Worm (Caenorhabditis elegans) whole organism, mixed stage, embryonic: ENCODE data around the gene sld-5.
A peak's percentile ranks its signal among the peaks of the same experiment; 100 is the strongest.

ENCODE experiments used
- M03D4.4 ChIP-seq: sonication (generic microtip); optimal IDR thresholded peaks from 2 replicates; lab custom pipeline; 2017; ENCODE audit warnings: mild to moderate bottlenecking, missing genetic modification characterization, missing compliant biosample characterization
- ceh-39 ChIP-seq: fragments of 150-350 bp; optimal IDR thresholded peaks from 2 replicates; lab custom pipeline; 2014; ENCODE audit warnings: missing biosample characterization, missing genetic modification characterization
- ceh-43 ChIP-seq: fragments of 200-800 bp; sonication (Bioruptor generic); optimal IDR thresholded peaks from 2 replicates; lab custom pipeline; 2018; ENCODE audit warnings: mild to moderate bottlenecking, missing genetic modification characterization, moderate library complexity, missing compliant biosample characterization
- ceh-83 ChIP-seq: fragments of 200-800 bp; sonication (Bioruptor generic); optimal IDR thresholded peaks from 2 replicates; lab custom pipeline; 2018; ENCODE audit warnings: mild to moderate bottlenecking, missing genetic modification characterization, missing compliant biosample characterization
- cnd-1 ChIP-seq: fragments of 200-800 bp; sonication (Bioruptor generic); optimal IDR thresholded peaks from 2 replicates; lab custom pipeline; 2018; ENCODE audit warnings: mild to moderate bottlenecking, missing genetic modification characterization, missing compliant biosample characterization
- elt-1 ChIP-seq: sonication (generic microtip); optimal IDR thresholded peaks from 2 replicates; lab custom pipeline; 2017; ENCODE audit warnings: missing genetic modification characterization, mild to moderate bottlenecking, missing compliant biosample characterization, antibody characterized with exemption, moderate library complexity, borderline replicate concordance; ENCODE audit not compliant: insufficient read depth
- flh-1 ChIP-seq: fragments of 200-800 bp; sonication (Bioruptor generic); optimal IDR thresholded peaks from 2 replicates; lab custom pipeline; 2018; ENCODE audit warnings: mild to moderate bottlenecking, missing genetic modification characterization, moderate library complexity, missing compliant biosample characterization
- ham-2 ChIP-seq: fragments of 200-800 bp; sonication (Bioruptor generic); optimal IDR thresholded peaks from 2 replicates; lab custom pipeline; 2018; ENCODE audit warnings: mild to moderate bottlenecking, missing genetic modification characterization, missing compliant biosample characterization
- hlh-1 ChIP-seq: fragments of 150-350 bp; optimal IDR thresholded peaks from 2 replicates; lab custom pipeline; 2014; ENCODE audit warnings: missing biosample characterization, missing genetic modification reagents, missing genetic modification characterization
- lin-13 ChIP-seq: fragments of 150-350 bp; optimal IDR thresholded peaks from 2 replicates; lab custom pipeline; 2014; ENCODE audit warnings: missing biosample characterization, missing genetic modification characterization
- lin-32 ChIP-seq: fragments of 200-800 bp; sonication (Bioruptor generic); optimal IDR thresholded peaks from 2 replicates; lab custom pipeline; 2018; ENCODE audit warnings: mild to moderate bottlenecking, missing genetic modification characterization, missing compliant biosample characterization
- lsy-2 ChIP-seq: fragments of 150-350 bp; optimal IDR thresholded peaks from 2 replicates; lab custom pipeline; 2014; ENCODE audit warnings: missing biosample characterization, missing genetic modification characterization
- mep-1 ChIP-seq: fragments of 150-350 bp; optimal IDR thresholded peaks from 2 replicates; lab custom pipeline; 2017; ENCODE audit warnings: missing biosample characterization, missing genetic modification reagents, missing genetic modification characterization, inconsistent platforms
- mls-2 ChIP-seq: sonication (generic microtip); optimal IDR thresholded peaks from 2 replicates; lab custom pipeline; 2016; ENCODE audit warnings: mild to moderate bottlenecking, missing genetic modification characterization, moderate library complexity, missing compliant biosample characterization
- nhr-2 ChIP-seq: fragments of 150-350 bp; optimal IDR thresholded peaks from 2 replicates; lab custom pipeline; 2014; ENCODE audit warnings: missing biosample characterization, missing genetic modification characterization
- nhr-76 ChIP-seq: sonication (generic microtip); optimal IDR thresholded peaks from 2 replicates; lab custom pipeline; 2017; ENCODE audit warnings: missing biosample characterization, missing genetic modification characterization
- pha-4 ChIP-seq: fragments of 150-350 bp; optimal IDR thresholded peaks from 2 replicates; lab custom pipeline; 2018; ENCODE audit warnings: missing biosample characterization, missing genetic modification reagents, missing genetic modification characterization
- sem-2 ChIP-seq: fragments of 200-800 bp; sonication (Bioruptor generic); optimal IDR thresholded peaks from 2 replicates; lab custom pipeline; 2018; ENCODE audit warnings: mild to moderate bottlenecking, missing genetic modification characterization, missing compliant biosample characterization
- snpc-4 ChIP-seq: fragments of 150-350 bp; optimal IDR thresholded peaks from 2 replicates; lab custom pipeline; 2014; ENCODE audit warnings: missing biosample characterization, missing genetic modification characterization
- sptf-1 ChIP-seq: sonication (generic microtip); optimal IDR thresholded peaks from 2 replicates; lab custom pipeline; 2017; ENCODE audit warnings: mild to moderate bottlenecking, missing genetic modification characterization, moderate library complexity, missing compliant biosample characterization
- tbx-8 ChIP-seq: fragments of 200-800 bp; sonication (Bioruptor generic); optimal IDR thresholded peaks from 2 replicates; lab custom pipeline; 2018; ENCODE audit warnings: mild to moderate bottlenecking, missing genetic modification characterization, moderate library complexity, missing compliant biosample characterization
- unc-120 ChIP-seq: sonication (generic microtip); optimal IDR thresholded peaks from 2 replicates; lab custom pipeline; 2017; ENCODE audit warnings: missing genetic modification characterization, missing compliant biosample characterization; ENCODE audit not compliant: poor library complexity, severe bottlenecking
- unc-39 ChIP-seq: fragments of 150-350 bp; optimal IDR thresholded peaks from 2 replicates; lab custom pipeline; 2014; ENCODE audit warnings: missing biosample characterization, missing genetic modification characterization
- unc-62 ChIP-seq: fragments of 150-350 bp; optimal IDR thresholded peaks from 2 replicates; lab custom pipeline; 2014; ENCODE audit warnings: missing biosample characterization, missing genetic modification reagents, missing genetic modification characterization
- zip-8 ChIP-seq: fragments of 150-350 bp; optimal IDR thresholded peaks from 2 replicates; lab custom pipeline; 2014; ENCODE audit warnings: missing biosample characterization, missing genetic modification characterization
- ztf-11 ChIP-seq: fragments of 150-350 bp; optimal IDR thresholded peaks from 2 replicates; lab custom pipeline; 2014; ENCODE audit warnings: missing biosample characterization, missing genetic modification characterization

Gene sld-5

ce11 chrV:20206086-20206485, 31.5 kb downstream of the sld-5 start, which contains the start of the genes fbxb-59 and srbc-34:
Gene fbxb-59 (minus strand): TSS chrV:20206186.
Gene srbc-34 (plus strand): TSS chrV:20206318.
- TF ChIP-seq flh-1 (GFP tag; lab: Kevin White, UChicago) (no peak), mls-2 (tag; lab: Kevin White, UChicago) (no peak), ztf-11 (tag; lab: Kevin White, UChicago) (no peak), snpc-4 (tag; lab: Kevin White, UChicago) (no peak), ham-2 (no peak), sptf-1 (no peak), hlh-1 (tag; lab: Kevin White, UChicago) (no peak), zip-8 (tag; lab: Kevin White, UChicago) (no peak), cnd-1 (no peak), unc-120 (tag; lab: Kevin White, UChicago) (no peak), ceh-39 (tag; lab: Kevin White, UChicago) (no peak)

- TF ChIP-seq flh-1 (GFP tag; lab: Kevin White, UChicago) (no peak), unc-39 (tag; lab: Kevin White, UChicago) (no peak), ceh-39 (tag; lab: Kevin White, UChicago) (no peak), ceh-83 (no peak), ztf-11 (tag; lab: Kevin White, UChicago) (no peak), lsy-2 (tag; lab: Kevin White, UChicago) (no peak), sem-2 (GFP tag; lab: Kevin White, UChicago) (no peak), cnd-1 (no peak), ceh-43 (GFP tag; lab: Kevin White, UChicago) (no peak), lin-13 (no peak), zip-8 (tag; lab: Kevin White, UChicago) (no peak)
Observed at ce11 chrV:20203085-20203484, 34.5 kb downstream of the sld-5 start, which contains the start of gene fbxa-113. Gene fbxa-113 (plus strand): TSS chrV:20203385.

ce11 chrV:20201316-20201715, 36.2 kb downstream of the sld-5 start, which contains the start of gene fbxa-114:
Gene fbxa-114 (plus strand): TSS chrV:20201616.
- no peak for TF ChIP-seq elt-1 (tag; lab: Kevin White, UChicago)
- TF ChIP-seq lin-13: no peak
- no peak for TF ChIP-seq lin-32
- TF ChIP-seq lsy-2 (tag; lab: Kevin White, UChicago): peak; percentile 6
- no peak for TF ChIP-seq tbx-8
- TF ChIP-seq hlh-1 (tag; lab: Kevin White, UChicago): no peak
- TF ChIP-seq nhr-76 (tag; lab: Kevin White, UChicago): no peak
- no peak for TF ChIP-seq mep-1

DNA sequence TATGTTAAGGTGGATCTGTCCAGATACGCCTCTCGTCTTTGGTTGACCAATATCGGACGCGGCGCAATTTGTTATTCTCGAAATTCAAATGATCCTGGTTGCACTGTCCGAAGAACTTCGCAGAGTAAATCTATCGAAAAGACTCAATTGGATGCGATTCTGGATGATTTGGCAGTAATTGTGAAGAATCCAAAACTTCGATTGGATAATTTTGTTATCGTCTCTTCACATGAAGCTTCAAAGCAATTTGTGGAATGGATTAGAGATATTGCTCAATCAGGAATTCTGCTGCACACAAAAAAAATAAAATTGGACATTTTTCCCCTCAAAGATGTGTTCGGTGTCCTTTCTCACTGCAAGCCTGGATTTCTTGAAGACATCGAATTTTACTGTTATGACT, 37.9 kb downstream of the sld-5 start:
- TF ChIP-seq lin-32 (no peak), elt-1 (tag; lab: Kevin White, UChicago) (no peak), pha-4 (tag; lab: Kevin White, UChicago) (no peak)
- TF ChIP-seq, all 35 proteins: peak for 0

- no peak for TF ChIP-seq unc-62 (GFP tag; lab: Kevin White, UChicago)
- TF ChIP-seq nhr-2: no peak
- no peak for TF ChIP-seq M03D4.4
- TF ChIP-seq, all 35 proteins: peak for 0
Observed at ce11 chrV:20198954-20199353, 38.6 kb downstream of the sld-5 start, which contains the start of gene fog-2. Gene fog-2 (plus strand): TSS chrV:20199254.

DNA sequence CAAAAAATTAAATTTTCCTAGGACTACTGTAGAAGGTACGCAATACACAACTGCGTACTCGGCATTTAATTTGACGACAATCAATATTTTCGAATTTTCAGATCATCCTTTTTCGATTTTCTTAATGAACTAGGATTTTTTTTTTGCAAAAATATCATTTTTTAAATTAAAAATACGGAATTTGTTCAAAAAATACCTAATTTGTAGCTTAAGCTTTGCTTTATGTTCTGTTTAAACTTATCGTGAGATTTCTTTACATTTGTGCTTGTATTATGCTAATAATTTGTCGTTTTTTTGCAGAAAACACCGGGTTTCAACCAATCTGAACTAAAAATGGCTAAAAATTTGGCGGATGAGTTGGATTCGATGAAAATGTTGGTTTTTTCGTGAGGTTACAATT, 40.9 kb downstream of the sld-5 start, which contains the start of gene ftr-1:
Gene ftr-1, plus strand, starts transcription at position 301 of the 400 bp plus-strand sequence.
- no peak for TF ChIP-seq ztf-11 (tag; lab: Kevin White, UChicago)
- no peak for TF ChIP-seq sptf-1
- no peak for TF ChIP-seq unc-39 (tag; lab: Kevin White, UChicago)
- no peak for TF ChIP-seq lin-13
- TF ChIP-seq, all 35 proteins: peak for 0

DNA sequence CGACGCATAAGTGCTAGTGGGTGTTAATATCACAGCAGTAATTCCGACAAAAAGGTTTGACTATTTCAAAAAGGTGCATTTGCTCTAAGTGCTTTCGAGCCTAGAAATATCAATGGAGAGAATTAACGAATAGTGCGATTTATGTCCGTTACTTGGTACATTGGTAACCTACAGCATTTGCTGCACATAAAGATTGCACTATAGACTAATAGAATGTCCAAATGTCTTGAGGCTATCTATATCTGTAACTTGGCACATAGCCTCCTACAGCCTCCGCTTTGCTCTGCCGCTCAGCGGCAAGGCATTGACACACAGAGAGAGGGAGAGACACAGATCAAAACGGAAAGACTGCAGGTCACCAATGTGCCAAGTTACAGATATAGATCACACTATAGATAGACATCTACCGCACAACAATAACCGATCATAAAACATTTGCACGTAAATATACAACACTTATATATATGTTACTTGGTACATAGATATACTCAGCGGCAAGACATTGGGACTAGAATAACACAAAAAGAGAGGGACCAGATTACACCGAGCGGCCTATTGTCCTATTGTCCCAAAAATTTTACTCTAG, 42.0 kb downstream of the sld-5 start, which contains the start of the genes srh-217 and Y113G7B.28:
Gene srh-217, minus strand, starts transcription at position 101 of the 586 bp plus-strand sequence.
Gene Y113G7B.28, plus strand, starts transcription at position 536 of the 586 bp plus-strand sequence.
- TF ChIP-seq elt-1 (tag; lab: Kevin White, UChicago): peak; percentile 14
- TF ChIP-seq ceh-39 (tag; lab: Kevin White, UChicago): no peak
- no peak for TF ChIP-seq zip-8 (tag; lab: Kevin White, UChicago)
- TF ChIP-seq, all 35 proteins: peak for 1
